Fruit fly (Drosophila melanogaster) whole organism, adult: ENCODE measurements around the gene CG34327.

Experiments used
- CG11617 ChIP-seq: fragments of 200-800 bp; sonication (Bioruptor generic); optimal IDR thresholded peaks from 2 replicates; lab custom pipeline; 2017; ENCODE audit warnings: mild to moderate bottlenecking, missing biosample characterization, missing genetic modification reagents, missing genetic modification characterization
- CG12768 ChIP-seq: fragments of 200-800 bp; sonication (Bioruptor generic); optimal IDR thresholded peaks from 2 replicates; lab custom pipeline; 2017; ENCODE audit warnings: missing biosample characterization, missing genetic modification characterization, mild to moderate bottlenecking, moderate library complexity, missing genetic modification reagents
- CG14711 ChIP-seq: fragments of 200-800 bp; sonication (Bioruptor generic); optimal IDR thresholded peaks from 2 replicates; lab custom pipeline; 2018; ENCODE audit warnings: missing biosample characterization, mild to moderate bottlenecking, missing genetic modification characterization, moderate library complexity
- CG1620 ChIP-seq: fragments of 200-800 bp; sonication (Bioruptor generic); optimal IDR thresholded peaks from 2 replicates; lab custom pipeline; 2016; ENCODE audit warnings: missing biosample characterization, missing genetic modification characterization
- CG33017 ChIP-seq: fragments of 200-800 bp; sonication (Bioruptor generic); optimal IDR thresholded peaks from 2 replicates; lab custom pipeline; 2018; ENCODE audit warnings: missing biosample characterization, mild to moderate bottlenecking, missing genetic modification characterization, moderate library complexity
- CG5204 ChIP-seq: fragments of 200-800 bp; sonication (Bioruptor generic); optimal IDR thresholded peaks from 2 replicates; lab custom pipeline; 2016; ENCODE audit warnings: missing biosample characterization, missing genetic modification characterization
- CG7045 ChIP-seq: fragments of 200-800 bp; sonication (Bioruptor generic); optimal IDR thresholded peaks from 2 replicates; lab custom pipeline; 2017; ENCODE audit warnings: missing biosample characterization, mild to moderate bottlenecking, missing genetic modification characterization
- CG7101 ChIP-seq: fragments of 200-800 bp; sonication (Bioruptor generic); optimal IDR thresholded peaks from 2 replicates; lab custom pipeline; 2018; ENCODE audit warnings: missing biosample characterization, mild to moderate bottlenecking, missing genetic modification characterization, moderate library complexity
- Clk ChIP-seq: fragments of 200-800 bp; sonication (Bioruptor generic); optimal IDR thresholded peaks from 2 replicates; lab custom pipeline; 2017; ENCODE audit warnings: missing biosample characterization, missing genetic modification characterization
- Crg-1 ChIP-seq: fragments of 200-800 bp; sonication (Bioruptor generic); optimal IDR thresholded peaks from 2 replicates; lab custom pipeline; 2016; ENCODE audit warnings: missing biosample characterization, missing genetic modification characterization
- Hr96 ChIP-seq: fragments of 200-800 bp; sonication (Bioruptor generic); optimal IDR thresholded peaks from 2 replicates; lab custom pipeline; 2016; ENCODE audit warnings: missing biosample characterization, missing genetic modification characterization
- Mnt ChIP-seq: fragments of 200-800 bp; sonication (Bioruptor generic); optimal IDR thresholded peaks from 2 replicates; lab custom pipeline; 2016; ENCODE audit warnings: missing biosample characterization, mild to moderate bottlenecking, missing genetic modification characterization
- bab1 ChIP-seq: fragments of 200-800 bp; sonication (Bioruptor generic); optimal IDR thresholded peaks from 3 replicates; lab custom pipeline; 2019; ENCODE audit warnings: missing biosample characterization, mild to moderate bottlenecking, missing genetic modification characterization, moderate library complexity
- cic ChIP-seq: fragments of 200-800 bp; sonication (Bioruptor generic); optimal IDR thresholded peaks from 2 replicates; lab custom pipeline; 2017; ENCODE audit warnings: missing biosample characterization, mild to moderate bottlenecking, missing genetic modification characterization, moderate library complexity
- cnc ChIP-seq, 2 experiments: fragments of >200 bp; optimal IDR thresholded peaks; 2 replicates each; lab custom pipeline; 2017
- kay ChIP-seq: fragments of 200-800 bp; sonication (Bioruptor generic); peaks from one replicate; lab custom pipeline; 2016; ENCODE audit warnings: missing biosample characterization, missing genetic modification characterization, borderline replicate concordance
- pad ChIP-seq: fragments of 200-800 bp; sonication (Bioruptor generic); optimal IDR thresholded peaks from 3 replicates; lab custom pipeline; 2017; ENCODE audit warnings: missing biosample characterization, missing genetic modification characterization, mild to moderate bottlenecking, moderate library complexity, missing genetic modification reagents
- tj ChIP-seq: fragments of 200-800 bp; sonication (Bioruptor generic); optimal IDR thresholded peaks from 3 replicates; lab custom pipeline; 2017; ENCODE audit warnings: missing biosample characterization, mild to moderate bottlenecking, missing genetic modification characterization, moderate library complexity
- toe ChIP-seq: fragments of 200-800 bp; sonication (Bioruptor generic); optimal IDR thresholded peaks from 2 replicates; lab custom pipeline; 2016; ENCODE audit warnings: missing biosample characterization, missing genetic modification characterization

CG34327 gene

dm6 chrX:17227462-17227861 is 3.8 kb upstream of the CG34327 start:
- TF ChIP-seq CG7045 (no peak), CG12768 (GFP tag; lab: Kevin White, UChicago) (no peak), pad (GFP tag; lab: Kevin White, UChicago) (no peak), CG14711 (tag; lab: Kevin White, UChicago) (no peak), CG7101 (tag; lab: Kevin White, UChicago) (no peak), cnc (optimal IDR thresholded peaks at IDR 0.05; lab: Kevin White, UChicago) (no peak), Crg-1 (GFP tag; lab: Kevin White, UChicago) (no peak), Mnt (GFP tag; lab: Kevin White, UChicago) (no peak), toe (GFP tag; lab: Kevin White, UChicago) (no peak)

dm6 chrX:17226681-17227019 is 3.0 kb upstream of the CG34327 start, which contains the start of gene CG10598:
CG10598 (minus strand) TSS chrX:17226867.
- TF ChIP-seq cnc (optimal IDR thresholded peaks at IDR 0.05; lab: Kevin White, UChicago): no peak
- no peak for TF ChIP-seq CG7045
- TF ChIP-seq cic (GFP tag; lab: Kevin White, UChicago): no peak
- TF ChIP-seq CG1620: no peak

- TF ChIP-seq Mnt (GFP tag; lab: Kevin White, UChicago): no peak
- no peak for TF ChIP-seq CG7101 (tag; lab: Kevin White, UChicago)
- TF ChIP-seq bab1 (GFP tag; lab: Kevin White, UChicago): no peak
- no peak for TF ChIP-seq tj (GFP tag; lab: Kevin White, UChicago)
- no peak for TF ChIP-seq CG7045
- no peak for TF ChIP-seq Clk (GFP tag; lab: Kevin White, UChicago)
- TF ChIP-seq kay (GFP tag; lab: Kevin White, UChicago): no peak
- TF ChIP-seq cic (GFP tag; lab: Kevin White, UChicago): no peak
- TF ChIP-seq CG11617 (GFP tag; lab: Kevin White, UChicago): no peak
- TF ChIP-seq CG1620: no peak
- no peak for TF ChIP-seq toe (GFP tag; lab: Kevin White, UChicago)
- no peak for TF ChIP-seq Hr96 (GFP tag; lab: Kevin White, UChicago)
- TF ChIP-seq CG14711 (tag; lab: Kevin White, UChicago): no peak
- TF ChIP-seq CG33017 (tag; lab: Kevin White, UChicago): no peak
- TF ChIP-seq Crg-1 (GFP tag; lab: Kevin White, UChicago): no peak
- TF ChIP-seq pad (GFP tag; lab: Kevin White, UChicago): no peak
- no peak for TF ChIP-seq CG12768 (GFP tag; lab: Kevin White, UChicago)
- TF ChIP-seq CG5204 (GFP tag; lab: Kevin White, UChicago): no peak
These were observed 2.5 kb upstream of the CG34327 start for dm6 chrX:17225972-17226680.

- no peak for TF ChIP-seq toe (GFP tag; lab: Kevin White, UChicago)
- no peak for TF ChIP-seq bab1 (GFP tag; lab: Kevin White, UChicago)
- TF ChIP-seq CG12768 (GFP tag; lab: Kevin White, UChicago): no peak
- no peak for TF ChIP-seq tj (GFP tag; lab: Kevin White, UChicago)
- TF ChIP-seq Clk (GFP tag; lab: Kevin White, UChicago): no peak
- no peak for TF ChIP-seq cic (GFP tag; lab: Kevin White, UChicago)
- no peak for TF ChIP-seq CG33017 (tag; lab: Kevin White, UChicago)
These were observed 2.5 kb downstream of the CG34327 start, which contains the start of gene CG5172 for dm6 chrX:17221142-17221541. CG5172 (plus strand) TSS chrX:17221442.

dm6 chrX:17218232-17218951 is 5.2 kb downstream of the CG34327 start, which contains the start of gene CG12998:
CG12998 (plus strand) TSS chrX:17218667.
- TF ChIP-seq Crg-1 (GFP tag; lab: Kevin White, UChicago) (no peak), CG5204 (GFP tag; lab: Kevin White, UChicago) (no peak), cnc (optimal IDR thresholded peaks at IDR 0.05; lab: Kevin White, UChicago) (no peak), pad (GFP tag; lab: Kevin White, UChicago) (no peak), CG1620 (no peak), cic (GFP tag; lab: Kevin White, UChicago) (no peak), CG7045 (no peak)

dm6 chrX:17215004-17215403 is 8.6 kb downstream of the CG34327 start, which contains the start of gene CG5162:
CG5162 (plus strand) TSS chrX:17215304.
- TF ChIP-seq pad (GFP tag; lab: Kevin White, UChicago) (no peak), CG1620 (no peak), Hr96 (GFP tag; lab: Kevin White, UChicago) (no peak), CG33017 (tag; lab: Kevin White, UChicago) (no peak)

- no peak for TF ChIP-seq CG1620
- TF ChIP-seq Crg-1 (GFP tag; lab: Kevin White, UChicago): no peak
These were observed 11.6 kb downstream of the CG34327 start, which contains the start of gene CG18258 for dm6 chrX:17212007-17212406. CG18258 (plus strand) TSS chrX:17212307.
